Fruit fly (Drosophila melanogaster) Kc167 (cell line): ENCODE data around the gene CG3604.

Source experiments
- Sin3A ChIP-seq: fragments of >200 bp; optimal IDR thresholded peaks from 2 replicates; lab custom pipeline; 2018; ENCODE audit warnings: missing external identifiers
- h ChIP-seq: fragments of >200 bp; optimal IDR thresholded peaks from 3 replicates; lab custom pipeline; 2018; ENCODE audit warnings: missing external identifiers
- insv ChIP-seq: fragments of >200 bp; optimal IDR thresholded peaks from 3 replicates; lab custom pipeline; 2018; ENCODE audit warnings: missing external identifiers
- psq ChIP-seq: fragments of >200 bp; optimal IDR thresholded peaks from 2 replicates; lab custom pipeline; 2017; ENCODE audit warnings: missing external identifiers

dm6 chr2L:3662307-3662795 lies 35.3 kb downstream of the CG3604 start, which contains the start of gene Drgx:
- TF ChIP-seq psq (no peak), insv (no peak), Sin3A (lab: Kevin White, UChicago) (no peak), h (lab: Kevin White, UChicago) (no peak)
